Worm (Caenorhabditis elegans) whole organism, L1 larva: ENCODE results near the gene hex-5.

ENCODE experiments used
- C04F5.9 ChIP-seq: sonication (generic microtip); optimal IDR thresholded peaks from 2 replicates; lab custom pipeline; 2016; ENCODE audit warnings: missing genetic modification characterization, missing compliant biosample characterization
- C16A3.4 ChIP-seq: fragments of 150-350 bp; optimal IDR thresholded peaks from 2 replicates; lab custom pipeline; 2014; ENCODE audit warnings: missing biosample characterization, missing genetic modification characterization
- aha-1 ChIP-seq: fragments of 150-350 bp; optimal IDR thresholded peaks from 2 replicates; lab custom pipeline; 2014; ENCODE audit warnings: missing biosample characterization, missing genetic modification characterization
- alr-1 ChIP-seq: fragments of 200-800 bp; sonication (Bioruptor generic); optimal IDR thresholded peaks from 2 replicates; lab custom pipeline; 2018; ENCODE audit warnings: borderline replicate concordance, mild to moderate bottlenecking, missing genetic modification characterization, missing compliant biosample characterization
- aly-2 ChIP-seq: fragments of 150-350 bp; optimal IDR thresholded peaks from 2 replicates; lab custom pipeline; 2014; ENCODE audit warnings: missing biosample characterization, missing genetic modification characterization
- blmp-1 ChIP-seq: fragments of 150-350 bp; optimal IDR thresholded peaks from 2 replicates; lab custom pipeline; 2014; ENCODE audit warnings: missing biosample characterization, missing genetic modification characterization
- ceh-88 ChIP-seq: fragments of 200-800 bp; sonication (Bioruptor generic); IDR thresholded peaks from 2 replicates; pipeline ENCODE4 v1.3.6; 2022; ENCODE audit warnings: missing genetic modification characterization, missing compliant biosample characterization
- dpl-1 ChIP-seq, 3 experiments: fragments of 150-350 bp in 2 of 3; sonication (generic microtip) in 1 of 3; optimal IDR thresholded peaks; 2 replicates each; lab custom pipeline; 2014 to 2017; ENCODE audit warnings: missing biosample characterization in 3 of 3, missing genetic modification characterization in 3 of 3, missing genetic modification reagents in 3 of 3
- dsc-1 ChIP-seq: sonication (generic microtip); optimal IDR thresholded peaks from 2 replicates; lab custom pipeline; 2016; ENCODE audit warnings: mild to moderate bottlenecking, missing genetic modification characterization, missing compliant biosample characterization
- efl-1 ChIP-seq, 4 experiments: fragments of 150-350 bp; optimal IDR thresholded peaks in 3 of 4; peaks in 1 of 4; 1 replicate in 1 of 4; 2 replicates in 3 of 4; lab custom pipeline; 2014; ENCODE audit warnings: missing biosample characterization in 2 of 4, missing genetic modification characterization in 2 of 4, missing genetic modification reagents in 2 of 4
- egl-13 ChIP-seq: sonication (generic microtip); optimal IDR thresholded peaks from 2 replicates; lab custom pipeline; 2016; ENCODE audit warnings: missing genotype, missing genetic modification reagents, missing genetic modification characterization, missing compliant biosample characterization
- elt-3 ChIP-seq, 6 experiments: fragments of 150-350 bp in 1 of 6; sonication (generic microtip); optimal IDR thresholded peaks; 2 replicates each; lab custom pipeline; 2017 to 2018; ENCODE audit warnings: missing biosample characterization in 6 of 6, missing genetic modification characterization in 6 of 6, inconsistent platforms in 1 of 6
- fkh-10 ChIP-seq: sonication (generic microtip); optimal IDR thresholded peaks from 2 replicates; lab custom pipeline; 2017; ENCODE audit warnings: missing biosample characterization, missing genetic modification reagents, missing genetic modification characterization
- grh-1 ChIP-seq: fragments of 200-800 bp; sonication (Bioruptor generic); IDR thresholded peaks from 2 replicates; pipeline ENCODE4 v1.3.6; 2022; ENCODE audit warnings: missing genetic modification reagents, missing genetic modification characterization, missing compliant biosample characterization
- hlh-4 ChIP-seq: sonication (generic microtip); optimal IDR thresholded peaks from 2 replicates; lab custom pipeline; 2016; ENCODE audit warnings: mild to moderate bottlenecking, missing genetic modification characterization, missing compliant biosample characterization
- irx-1 ChIP-seq: sonication (generic microtip); optimal IDR thresholded peaks from 2 replicates; lab custom pipeline; 2016; ENCODE audit warnings: missing genetic modification characterization, missing compliant biosample characterization
- isw-1 ChIP-seq: fragments of 200-800 bp; sonication (Bioruptor generic); IDR thresholded peaks from 2 replicates; pipeline ENCODE4 v1.3.6; 2022; ENCODE audit warnings: missing genetic modification characterization, missing compliant biosample characterization
- lin-13 ChIP-seq: fragments of 150-350 bp; optimal IDR thresholded peaks from 2 replicates; lab custom pipeline; 2014; ENCODE audit warnings: missing biosample characterization, missing genetic modification reagents, missing genetic modification characterization
- lin-14 ChIP-seq: fragments of 200-800 bp; sonication (Bioruptor generic); optimal IDR thresholded peaks from 2 replicates; lab custom pipeline; 2018; ENCODE audit warnings: mild to moderate bottlenecking, missing genetic modification characterization, moderate library complexity, missing compliant biosample characterization
- lin-35 ChIP-seq, 2 experiments: fragments of 150-350 bp; optimal IDR thresholded peaks; 2 replicates each; lab custom pipeline; 2014; ENCODE audit warnings: missing biosample characterization in 2 of 2, missing genetic modification characterization in 2 of 2, missing genetic modification reagents in 2 of 2
- lir-3 ChIP-seq: sonication (generic microtip); optimal IDR thresholded peaks from 2 replicates; lab custom pipeline; 2016; ENCODE audit warnings: mild to moderate bottlenecking, missing genetic modification characterization, moderate library complexity, missing compliant biosample characterization; ENCODE audit not compliant: poor library complexity
- lsy-2 ChIP-seq, 2 experiments: fragments of 150-350 bp; optimal IDR thresholded peaks; 2 replicates each; lab custom pipeline; 2014; ENCODE audit warnings: missing biosample characterization in 2 of 2, missing genetic modification characterization in 2 of 2
- mef-2 ChIP-seq: fragments of 150-350 bp; optimal IDR thresholded peaks from 2 replicates; lab custom pipeline; 2014; ENCODE audit warnings: missing biosample characterization, missing genetic modification characterization
- nhr-12 ChIP-seq: sonication (generic microtip); optimal IDR thresholded peaks from 2 replicates; lab custom pipeline; 2017; ENCODE audit warnings: missing biosample characterization, missing genetic modification characterization
- nhr-20 ChIP-seq: sonication (generic microtip); optimal IDR thresholded peaks from 2 replicates; lab custom pipeline; 2016; ENCODE audit warnings: mild to moderate bottlenecking, missing genetic modification characterization, missing compliant biosample characterization
- nhr-28 ChIP-seq: fragments of 150-350 bp; optimal IDR thresholded peaks from 2 replicates; lab custom pipeline; 2014; ENCODE audit warnings: missing biosample characterization, missing genetic modification characterization
- nhr-47 ChIP-seq: sonication (generic microtip); optimal IDR thresholded peaks from 2 replicates; lab custom pipeline; 2016; ENCODE audit warnings: mild to moderate bottlenecking, missing genetic modification characterization, moderate library complexity, missing compliant biosample characterization
- nhr-76 ChIP-seq: sonication (generic microtip); optimal IDR thresholded peaks from 2 replicates; lab custom pipeline; 2017; ENCODE audit warnings: missing biosample characterization, missing genetic modification characterization
- nhr-85 ChIP-seq: sonication (generic microtip); peaks from one replicate; lab custom pipeline; 2016; ENCODE audit warnings: missing genetic modification characterization, inconsistent platforms, missing compliant biosample characterization
- pag-3 ChIP-seq: sonication (generic microtip); optimal IDR thresholded peaks from 2 replicates; lab custom pipeline; 2017; ENCODE audit warnings: missing genetic modification characterization, mild to moderate bottlenecking, missing compliant biosample characterization, antibody characterized with exemption, borderline replicate concordance; ENCODE audit not compliant: insufficient read depth
- pax-3 ChIP-seq: fragments of 200-800 bp; sonication (Bioruptor generic); optimal IDR thresholded peaks from 2 replicates; lab custom pipeline; 2018; ENCODE audit warnings: mild to moderate bottlenecking, missing genetic modification characterization, moderate library complexity, missing compliant biosample characterization
- snpc-4 ChIP-seq: fragments of 150-350 bp; optimal IDR thresholded peaks from 2 replicates; lab custom pipeline; 2014; ENCODE audit warnings: missing biosample characterization, missing genetic modification characterization
- sup-37 ChIP-seq: fragments of 200-800 bp; sonication (Bioruptor generic); optimal IDR thresholded peaks from 2 replicates; lab custom pipeline; 2018; ENCODE audit warnings: mild to moderate bottlenecking, missing genetic modification characterization, missing compliant biosample characterization
- tbx-2 ChIP-seq: sonication (generic microtip); optimal IDR thresholded peaks from 2 replicates; lab custom pipeline; 2016; ENCODE audit warnings: missing genetic modification characterization, missing compliant biosample characterization
- unc-130 ChIP-seq: fragments of 150-350 bp; optimal IDR thresholded peaks from 2 replicates; lab custom pipeline; 2017; ENCODE audit warnings: missing biosample characterization, missing genetic modification characterization, inconsistent platforms
- unc-86 ChIP-seq: sonication (generic microtip); optimal IDR thresholded peaks from 2 replicates; lab custom pipeline; 2016; ENCODE audit warnings: missing genetic modification characterization, missing compliant biosample characterization
- unc-98 ChIP-seq: fragments of 200-800 bp; sonication (Bioruptor generic); IDR thresholded peaks from 2 replicates; pipeline ENCODE4 v1.3.6; 2022; ENCODE audit warnings: missing genetic modification characterization, missing compliant biosample characterization
- zip-4 ChIP-seq: fragments of 200-800 bp; sonication (Bioruptor generic); optimal IDR thresholded peaks from 2 replicates; lab custom pipeline; 2018; ENCODE audit warnings: mild to moderate bottlenecking, missing genetic modification characterization, moderate library complexity, missing compliant biosample characterization

The hex-5 gene

ce11 chrX:14907257-14907801 is 2.3 kb upstream of the hex-5 start (continued):
- TF ChIP-seq C16A3.4 (tag; lab: Kevin White, UChicago) (no peak), unc-86 (tag; lab: Kevin White, UChicago) (no peak)

ce11 chrX:14903424-14903823 is 1.6 kb downstream of the hex-5 start:
- peak in 4 of 6 experiments; percentile 7 to 49 (median 24) for TF ChIP-seq elt-3 (tag; optimal IDR thresholded peaks at IDR 0.05; lab: Kevin White, UChicago)
- TF ChIP-seq dsc-1 (tag; lab: Kevin White, UChicago): no peak
- peak; percentile 32 for TF ChIP-seq blmp-1

- TF ChIP-seq egl-13 (tag; lab: Kevin White, UChicago): no peak
- TF ChIP-seq elt-3 (tag; optimal IDR thresholded peaks at IDR 0.05; lab: Kevin White, UChicago): peak in 1 of 6 experiments; percentile 54
- no peak for TF ChIP-seq isw-1 (GFP tag; lab: Robert Waterston, UW)
Observed at ce11 chrX:14900487-14900886, 4.6 kb downstream of the hex-5 start.

- no peak for TF ChIP-seq grh-1
- no peak for TF ChIP-seq alr-1 (tag; lab: Kevin White, UChicago)
- TF ChIP-seq C04F5.9 (tag; lab: Kevin White, UChicago): no peak
- TF ChIP-seq blmp-1: peak; percentile 6
Observed at ce11 chrX:14898205-14898604, 6.9 kb downstream of the hex-5 start, which contains the start of gene lips-8. Gene lips-8 (plus strand): TSS chrX:14898505.

ce11 chrX:14897192-14897591 is 7.9 kb downstream of the hex-5 start:
- TF ChIP-seq efl-1 (optimal IDR thresholded peaks at IDR 0.05; lab: Kevin White, UChicago): no peak
- TF ChIP-seq efl-1 (GFP tag; optimal IDR thresholded peaks at IDR 0.05 in 1 of 2; lab: Kevin White, UChicago): peak in 1 of 2 experiments; percentile 3
- no peak for TF ChIP-seq dsc-1 (tag; lab: Kevin White, UChicago)
- TF ChIP-seq snpc-4 (tag; lab: Kevin White, UChicago): peak; percentile 49

- TF ChIP-seq mef-2 (tag; lab: Kevin White, UChicago): no peak
- TF ChIP-seq nhr-76 (tag; lab: Kevin White, UChicago): no peak
- no peak for TF ChIP-seq nhr-28
- no peak for TF ChIP-seq aly-2 (tag; lab: Kevin White, UChicago)
- no peak for TF ChIP-seq dpl-1 (GFP tag; optimal IDR thresholded peaks at IDR 0.05; lab: Kevin White, UChicago)
- TF ChIP-seq sup-37 (GFP tag; lab: Kevin White, UChicago): no peak
Observed at ce11 chrX:14894845-14895244, 10.2 kb downstream of the hex-5 start, which contains the start of gene nac-1. Gene nac-1 (plus strand): TSS chrX:14895145.

ce11 chrX:14894380-14894779 is 10.7 kb downstream of the hex-5 start:
- TF ChIP-seq aha-1 (no peak), lir-3 (tag; lab: Kevin White, UChicago) (peak; percentile 29), hlh-4 (no peak), lin-35 (GFP tag; optimal IDR thresholded peaks at IDR 0.05; lab: Kevin White, UChicago) (peak in 1 of 2 experiments; percentile 22), dsc-1 (tag; lab: Kevin White, UChicago) (no peak), zip-4 (no peak), blmp-1 (peak; percentile 50), pax-3 (tag; lab: Kevin White, UChicago) (no peak), nhr-47 (tag; lab: Kevin White, UChicago) (no peak), lin-13 (no peak), nhr-20 (tag; lab: Kevin White, UChicago) (peak; percentile 76), mef-2 (tag; lab: Kevin White, UChicago) (no peak), unc-98 (GFP tag; lab: Robert Waterston, UW) (no peak), fkh-10 (GFP tag; lab: Kevin White, UChicago) (no peak), tbx-2 (tag; lab: Kevin White, UChicago) (peak; percentile 56), pag-3 (tag; lab: Kevin White, UChicago) (no peak), isw-1 (GFP tag; lab: Robert Waterston, UW) (no peak), unc-130 (tag; lab: Kevin White, UChicago) (peak; percentile 66), irx-1 (tag; lab: Kevin White, UChicago) (no peak), nhr-85 (tag; lab: Kevin White, UChicago) (peak; percentile 90), aly-2 (tag; lab: Kevin White, UChicago) (no peak), nhr-12 (no peak), ceh-88 (no peak), lsy-2 (tag; optimal IDR thresholded peaks at IDR 0.05; lab: Kevin White, UChicago) (peak in 1 of 2 experiments; percentile 12), lin-14 (GFP tag; lab: Kevin White, UChicago) (peak; percentile 46)
